Comparison of ENCODE assay signal across 4 worm cellular contexts in the genomic region with DNA sequence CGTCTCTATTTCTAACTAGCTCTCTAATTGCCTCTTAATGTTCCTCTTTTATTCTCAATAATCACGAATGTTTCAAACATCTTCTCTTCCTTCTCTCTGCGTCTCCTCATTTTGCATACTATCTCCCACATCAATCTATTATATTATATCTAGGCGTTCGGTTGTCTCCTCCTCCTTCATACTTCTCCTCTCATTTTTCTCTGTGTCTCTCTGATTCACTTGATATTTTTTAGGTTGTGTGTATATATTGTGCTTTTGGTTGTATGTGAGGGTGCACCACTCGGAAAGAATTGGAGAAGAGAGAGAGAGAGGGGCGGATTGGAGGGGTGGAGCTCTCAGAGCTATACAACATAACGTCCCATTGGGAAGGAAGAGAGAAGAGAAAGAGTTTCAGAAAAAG.
TF ChIP-seq lines count a peak whose summit lies in the region.

No protein-coding gene starts in this region.

TF ChIP-seq in whole organism, L2 larva, 48 proteins besides CTCF, POLR2A, EP300 and RAD21 (continues in another document):
- TF ChIP-seq mdl-1 (tag; optimal IDR thresholded peaks at IDR 0.05; lab: Kevin White, UChicago) (no peak), sma-9 (GFP tag; optimal IDR thresholded peaks at IDR 0.05; lab: Kevin White, UChicago) (no peak), sma-9 (tag; optimal IDR thresholded peaks at IDR 0.05; lab: Kevin White, UChicago) (no peak), nhr-23 (tag; optimal IDR thresholded peaks at IDR 0.05; lab: Kevin White, UChicago) (no peak), alr-1 (tag; optimal IDR thresholded peaks at IDR 0.05; lab: Kevin White, UChicago) (no peak), unc-62 (GFP tag; optimal IDR thresholded peaks at IDR 0.05; lab: Kevin White, UChicago) (no peak), mbf-1 (tag; optimal IDR thresholded peaks at IDR 0.05; lab: Kevin White, UChicago) (no peak), ztf-11 (tag; optimal IDR thresholded peaks at IDR 0.05; lab: Kevin White, UChicago) (no peak), lin-39 (tag; optimal IDR thresholded peaks at IDR 0.05; lab: Kevin White, UChicago) (no peak), zag-1 (tag; optimal IDR thresholded peaks at IDR 0.05; lab: Kevin White, UChicago) (no peak), mab-5 (tag; optimal IDR thresholded peaks at IDR 0.05; lab: Kevin White, UChicago) (peak; percentile 43), ceh-16 (tag; optimal IDR thresholded peaks at IDR 0.05; lab: Kevin White, UChicago) (no peak), nhr-11 (tag; optimal IDR thresholded peaks at IDR 0.05; lab: Kevin White, UChicago) (no peak), R02D3.7 (tag; optimal IDR thresholded peaks at IDR 0.05; lab: Kevin White, UChicago) (no peak), unc-55 (GFP tag; optimal IDR thresholded peaks at IDR 0.05; lab: Kevin White, UChicago) (peak; percentile 41), F13H6.1 (tag; optimal IDR thresholded peaks at IDR 0.05; lab: Kevin White, UChicago) (peak; percentile 56), snpc-4 (tag; optimal IDR thresholded peaks at IDR 0.05; lab: Kevin White, UChicago) (no peak), unc-39 (tag; optimal IDR thresholded peaks at IDR 0.05; lab: Kevin White, UChicago) (no peak), nhr-10 (tag; optimal IDR thresholded peaks at IDR 0.05; lab: Kevin White, UChicago) (no peak), skn-1 (tag; optimal IDR thresholded peaks at IDR 0.05; lab: Kevin White, UChicago) (no peak), nhr-25 (tag; optimal IDR thresholded peaks at IDR 0.05; lab: Kevin White, UChicago) (no peak), lin-11 (tag; optimal IDR thresholded peaks at IDR 0.05; lab: Kevin White, UChicago) (no peak), ZK546.5 (tag; optimal IDR thresholded peaks at IDR 0.05; lab: Kevin White, UChicago) (no peak)

TF ChIP-seq in whole organism, L4 larva, 104 proteins besides CTCF, POLR2A, EP300 and RAD21:
- TF ChIP-seq rbr-2 (tag; optimal IDR thresholded peaks at IDR 0.05; lab: Kevin White, UChicago) (peak; percentile 19), lin-29 (GFP tag; IDR thresholded peaks at IDR 0.05; lab: Robert Waterston, UW) (no peak), lsy-2 (tag; optimal IDR thresholded peaks at IDR 0.05; lab: Kevin White, UChicago) (peak in 1 of 2 experiments; percentile 32)

TF ChIP-seq in whole organism, late embryonic, 69 proteins besides CTCF, POLR2A, EP300 and RAD21:
- TF ChIP-seq lim-6 (tag; optimal IDR thresholded peaks at IDR 0.05; lab: Kevin White, UChicago) (peak; percentile 9), pax-1 (tag; optimal IDR thresholded peaks at IDR 0.05; lab: Kevin White, UChicago) (peak; percentile 29), tbx-2 (tag; optimal IDR thresholded peaks at IDR 0.05; lab: Kevin White, UChicago) (peak; percentile 71), pha-4 (tag; optimal IDR thresholded peaks at IDR 0.05; lab: Kevin White, UChicago) (no peak), ceh-18 (tag; optimal IDR thresholded peaks at IDR 0.05; lab: Kevin White, UChicago) (peak; percentile 31), dve-1 (tag; optimal IDR thresholded peaks at IDR 0.05; lab: Kevin White, UChicago) (no peak), ceh-6 (GFP tag; optimal IDR thresholded peaks at IDR 0.05; lab: Kevin White, UChicago) (no peak), ahr-1 (tag; optimal IDR thresholded peaks at IDR 0.05; lab: Kevin White, UChicago) (no peak), ceh-34 (tag; optimal IDR thresholded peaks at IDR 0.05; lab: Kevin White, UChicago) (peak; percentile 61), ets-4 (tag; optimal IDR thresholded peaks at IDR 0.05; lab: Kevin White, UChicago) (peak; percentile 22), zip-5 (tag; optimal IDR thresholded peaks at IDR 0.05; lab: Kevin White, UChicago) (no peak), unc-42 (tag; optimal IDR thresholded peaks at IDR 0.05; lab: Kevin White, UChicago) (peak; percentile 94), unc-55 (GFP tag; optimal IDR thresholded peaks at IDR 0.05; lab: Kevin White, UChicago) (peak; percentile 91), ceh-19 (GFP tag; optimal IDR thresholded peaks at IDR 0.05; lab: Kevin White, UChicago) (peak; percentile 49), pag-3 (tag; optimal IDR thresholded peaks at IDR 0.05; lab: Kevin White, UChicago; ENCODE audit: borderline replicate concordance) (no peak), nfya-1 (tag; optimal IDR thresholded peaks at IDR 0.05; lab: Kevin White, UChicago) (peak; percentile 89), ref-2 (tag; optimal IDR thresholded peaks at IDR 0.05; lab: Kevin White, UChicago) (peak; percentile 18), dmd-4 (tag; optimal IDR thresholded peaks at IDR 0.05; lab: Kevin White, UChicago; ENCODE audit: borderline replicate concordance) (peak; percentile 69), ceh-14 (tag; optimal IDR thresholded peaks at IDR 0.05; lab: Kevin White, UChicago) (peak; percentile 74), K09A11.1 (tag; optimal IDR thresholded peaks at IDR 0.05; lab: Kevin White, UChicago; ENCODE audit: insufficient read depth) (no peak), T23F11.4 (GFP tag; optimal IDR thresholded peaks at IDR 0.05; lab: Kevin White, UChicago) (no peak), hlh-13 (GFP tag; optimal IDR thresholded peaks at IDR 0.05; lab: Kevin White, UChicago) (no peak), ceh-31 (tag; optimal IDR thresholded peaks at IDR 0.05; lab: Kevin White, UChicago) (peak; percentile 92), ceh-22 (tag; optimal IDR thresholded peaks at IDR 0.05; lab: Kevin White, UChicago) (peak; percentile 54), nhr-11 (tag; optimal IDR thresholded peaks at IDR 0.05; lab: Kevin White, UChicago) (peak; percentile 54), rnt-1 (tag; optimal IDR thresholded peaks at IDR 0.05; lab: Kevin White, UChicago) (peak; percentile 68), F13H6.1 (tag; optimal IDR thresholded peaks at IDR 0.05; lab: Kevin White, UChicago) (peak; percentile 33), ceh-2 (tag; optimal IDR thresholded peaks at IDR 0.05; lab: Kevin White, UChicago) (peak; percentile 60), unc-3 (GFP tag; conservative IDR thresholded peaks at IDR 0.05; lab: Robert Waterston, UW) (no peak), unc-3 (tag; optimal IDR thresholded peaks at IDR 0.05; lab: Kevin White, UChicago) (no peak), pha-2 (tag; optimal IDR thresholded peaks at IDR 0.05; lab: Kevin White, UChicago) (peak; percentile 73)
TF ChIP-seq in whole organism, late embryonic: peak in this region for 20.

TF ChIP-seq in whole organism, mixed stage, embryonic, 35 proteins besides CTCF, POLR2A, EP300 and RAD21:
- TF ChIP-seq sptf-1 (tag; optimal IDR thresholded peaks at IDR 0.05; lab: Kevin White, UChicago) (peak; percentile 54), lsy-2 (tag; optimal IDR thresholded peaks at IDR 0.05; lab: Kevin White, UChicago) (peak; percentile 47), drap-1 (GFP tag; optimal IDR thresholded peaks at IDR 0.05; lab: Kevin White, UChicago) (peak; percentile 35), nhr-237 (tag; optimal IDR thresholded peaks at IDR 0.05; lab: Kevin White, UChicago) (peak; percentile 67), mls-2 (tag; optimal IDR thresholded peaks at IDR 0.05; lab: Kevin White, UChicago) (peak; percentile 84), blmp-1 (tag; optimal IDR thresholded peaks at IDR 0.05; lab: Kevin White, UChicago) (no peak), ces-1 (GFP tag; optimal IDR thresholded peaks at IDR 0.05; lab: Kevin White, UChicago) (peak; percentile 99), nhr-2 (tag; optimal IDR thresholded peaks at IDR 0.05; lab: Kevin White, UChicago) (no peak), elt-1 (tag; optimal IDR thresholded peaks at IDR 0.05; lab: Kevin White, UChicago; ENCODE audit: borderline replicate concordance, insufficient read depth) (no peak), ceh-43 (GFP tag; optimal IDR thresholded peaks at IDR 0.05; lab: Kevin White, UChicago) (peak; percentile 12), mep-1 (tag; optimal IDR thresholded peaks at IDR 0.05; lab: Kevin White, UChicago) (peak; percentile 50), ztf-11 (tag; optimal IDR thresholded peaks at IDR 0.05; lab: Kevin White, UChicago) (peak; percentile 48), mab-5 (tag; optimal IDR thresholded peaks at IDR 0.05; lab: Kevin White, UChicago) (peak; percentile 77), nhr-76 (tag; optimal IDR thresholded peaks at IDR 0.05; lab: Kevin White, UChicago) (no peak), M03D4.4 (tag; optimal IDR thresholded peaks at IDR 0.05; lab: Kevin White, UChicago) (peak; percentile 58), unc-120 (tag; optimal IDR thresholded peaks at IDR 0.05; lab: Kevin White, UChicago; ENCODE audit: poor library complexity, severe bottlenecking) (peak; percentile 77), unc-62 (GFP tag; optimal IDR thresholded peaks at IDR 0.05; lab: Kevin White, UChicago) (peak; percentile 96), cnd-1 (tag; optimal IDR thresholded peaks at IDR 0.05; lab: Kevin White, UChicago) (peak; percentile 37), ham-2 (GFP tag; optimal IDR thresholded peaks at IDR 0.05; lab: Kevin White, UChicago) (peak; percentile 25), pha-4 (tag; optimal IDR thresholded peaks at IDR 0.05; lab: Kevin White, UChicago) (peak; percentile 44), ceh-39 (tag; optimal IDR thresholded peaks at IDR 0.05; lab: Kevin White, UChicago) (no peak), lin-32 (GFP tag; optimal IDR thresholded peaks at IDR 0.05; lab: Kevin White, UChicago) (no peak)
